Worm (Caenorhabditis elegans) whole organism, midembryonic: ENCODE measurements around the gene dpy-28.

Source experiments
- T22C8.4 ChIP-seq: fragments of 200-800 bp; sonication (Bioruptor generic); IDR thresholded peaks from 2 replicates; pipeline ENCODE4 v1.3.6; 2022; ENCODE audit warnings: missing genetic modification characterization, missing compliant biosample characterization
- cog-1 ChIP-seq: sonication (generic microtip); optimal IDR thresholded peaks from 2 replicates; lab custom pipeline; 2016; ENCODE audit warnings: missing genetic modification characterization, missing compliant biosample characterization
- flt-1 ChIP-seq: fragments of 200-800 bp; sonication (Bioruptor generic); IDR thresholded peaks from 2 replicates; pipeline ENCODE4 v1.3.6; 2022; ENCODE audit warnings: missing genetic modification characterization, missing compliant biosample characterization
- klf-2 ChIP-seq: fragments of 200-800 bp; sonication (Bioruptor generic); conservative IDR thresholded peaks from 2 replicates; pipeline ENCODE4 v1.3.6; 2022; ENCODE audit warnings: missing genetic modification reagents, missing genetic modification characterization, missing compliant biosample characterization
- med-1 ChIP-seq: sonication (generic microtip); optimal IDR thresholded peaks from 2 replicates; lab custom pipeline; 2017; ENCODE audit warnings: missing genetic modification characterization, mild to moderate bottlenecking, missing compliant biosample characterization, antibody characterized with exemption, missing genetic modification reagents; ENCODE audit not compliant: insufficient read depth
- ref-1 ChIP-seq: fragments of 200-800 bp; sonication (Bioruptor generic); conservative IDR thresholded peaks from 2 replicates; pipeline ENCODE4 v1.3.6; 2022; ENCODE audit warnings: missing genetic modification reagents, missing genetic modification characterization, missing compliant biosample characterization
- tab-1 ChIP-seq: fragments of 200-800 bp; sonication (Bioruptor generic); IDR thresholded peaks from 2 replicates; pipeline ENCODE4 v1.3.6; 2022; ENCODE audit warnings: missing genetic modification characterization, missing compliant biosample characterization
- ztf-23 ChIP-seq: fragments of 200-800 bp; sonication (Bioruptor generic); IDR thresholded peaks from 2 replicates; pipeline ENCODE4 v1.3.6; 2022; ENCODE audit warnings: missing genetic modification reagents, missing genetic modification characterization, missing compliant biosample characterization
- ztf-29 ChIP-seq: fragments of 200-800 bp; sonication (Bioruptor generic); IDR thresholded peaks from 2 replicates; pipeline ENCODE4 v1.3.6; 2022; ENCODE audit warnings: missing genetic modification reagents, missing genetic modification characterization, missing compliant biosample characterization

The dpy-28 gene

ce11 chrIII:10820592-10821242, 57.8 kb downstream of the dpy-28 start:
- TF ChIP-seq ztf-29 (GFP tag; lab: Robert Waterston, UW), result no peak
- no peak for TF ChIP-seq ztf-23 (GFP tag; lab: Robert Waterston, UW)
- TF ChIP-seq flt-1, result no peak
- no peak for TF ChIP-seq klf-2 (GFP tag; lab: Robert Waterston, UW)
- TF ChIP-seq T22C8.4 (GFP tag; lab: Robert Waterston, UW), result no peak
- TF ChIP-seq med-1 (GFP tag; lab: Kevin White, UChicago), result no peak
- no peak for TF ChIP-seq tab-1 (GFP tag; lab: Robert Waterston, UW)
- no peak for TF ChIP-seq ref-1 (GFP tag; lab: Robert Waterston, UW)
- TF ChIP-seq cog-1 (tag; lab: Kevin White, UChicago), result no peak

DNA sequence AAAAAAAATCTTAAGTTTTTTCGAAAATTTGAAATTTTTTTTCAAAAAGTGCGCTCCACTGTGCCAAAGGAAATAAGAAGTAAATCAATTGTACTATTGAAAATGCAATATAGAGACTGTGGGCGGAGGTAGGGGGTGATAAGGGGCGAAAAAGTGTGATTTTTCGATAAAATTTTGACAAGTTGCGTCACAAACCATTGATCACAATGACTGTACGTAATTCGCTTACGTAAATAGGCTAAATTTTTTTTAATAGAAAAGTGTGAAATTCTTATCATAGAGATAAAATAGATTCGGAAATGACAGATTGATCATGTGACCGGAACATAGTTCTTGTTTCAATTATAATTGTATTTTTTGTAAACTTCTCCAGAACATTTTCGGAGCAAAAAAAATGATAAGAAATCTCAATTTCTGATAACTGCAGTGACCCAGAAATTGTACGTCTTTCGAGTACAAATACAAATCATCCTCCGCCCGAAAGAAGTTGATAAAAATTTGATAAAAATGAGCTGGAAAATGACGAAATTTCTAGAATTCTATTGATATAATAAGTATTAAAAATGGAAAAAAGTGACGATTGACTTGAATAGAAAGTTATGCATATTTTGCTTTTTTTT, 59.7 kb downstream of the dpy-28 start:
- TF ChIP-seq T22C8.4 (GFP tag; lab: Robert Waterston, UW), result no peak
- no peak for TF ChIP-seq med-1 (GFP tag; lab: Kevin White, UChicago)
- no peak for TF ChIP-seq ztf-29 (GFP tag; lab: Robert Waterston, UW)
- no peak for TF ChIP-seq cog-1 (tag; lab: Kevin White, UChicago)
- no peak for TF ChIP-seq klf-2 (GFP tag; lab: Robert Waterston, UW)
- TF ChIP-seq flt-1, result no peak
- no peak for TF ChIP-seq tab-1 (GFP tag; lab: Robert Waterston, UW)
- no peak for TF ChIP-seq ztf-23 (GFP tag; lab: Robert Waterston, UW)
- TF ChIP-seq ref-1 (GFP tag; lab: Robert Waterston, UW), result no peak

DNA sequence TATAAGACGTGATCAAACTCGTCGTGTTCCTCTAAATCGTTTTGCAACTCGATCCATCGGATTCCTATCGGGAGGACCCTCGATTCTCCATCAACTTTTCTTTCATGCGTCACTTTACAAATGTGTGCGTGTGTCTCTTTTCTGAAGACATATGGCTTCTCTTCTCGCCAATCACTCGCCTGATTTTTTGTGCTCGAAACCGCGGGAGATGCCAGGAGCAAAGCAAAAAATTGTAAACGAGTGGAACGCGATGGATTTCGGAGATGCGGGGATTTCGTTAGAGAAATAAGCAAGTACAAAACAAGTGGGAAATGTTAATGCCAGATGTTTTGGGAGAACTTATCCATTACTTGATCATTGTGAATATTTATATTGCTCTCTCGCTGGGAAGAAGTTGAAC, 61.3 kb downstream of the dpy-28 start:
- TF ChIP-seq med-1 (GFP tag; lab: Kevin White, UChicago) (no peak), ztf-29 (GFP tag; lab: Robert Waterston, UW) (no peak), ref-1 (GFP tag; lab: Robert Waterston, UW) (no peak), ztf-23 (GFP tag; lab: Robert Waterston, UW) (no peak), klf-2 (GFP tag; lab: Robert Waterston, UW) (no peak), flt-1 (no peak), cog-1 (tag; lab: Kevin White, UChicago) (no peak), tab-1 (GFP tag; lab: Robert Waterston, UW) (no peak)

ce11 chrIII:10825088-10825487, 62.2 kb downstream of the dpy-28 start:
- TF ChIP-seq ref-1 (GFP tag; lab: Robert Waterston, UW), result no peak
- no peak for TF ChIP-seq tab-1 (GFP tag; lab: Robert Waterston, UW)
- no peak for TF ChIP-seq ztf-29 (GFP tag; lab: Robert Waterston, UW)
- TF ChIP-seq flt-1, result no peak
- TF ChIP-seq ztf-23 (GFP tag; lab: Robert Waterston, UW), result no peak
- TF ChIP-seq klf-2 (GFP tag; lab: Robert Waterston, UW), result no peak
- TF ChIP-seq med-1 (GFP tag; lab: Kevin White, UChicago), result no peak
- no peak for TF ChIP-seq cog-1 (tag; lab: Kevin White, UChicago)
- no peak for TF ChIP-seq T22C8.4 (GFP tag; lab: Robert Waterston, UW)
